Worm (Caenorhabditis elegans) whole organism, midembryonic: Measurements from ENCODE around the gene rmh-2.

Experiments
- T22C8.4 ChIP-seq: fragments of 200-800 bp; sonication (Bioruptor generic); IDR thresholded peaks from 2 replicates; pipeline ENCODE4 v1.3.6; 2022; ENCODE audit warnings: missing genetic modification characterization, missing compliant biosample characterization
- klf-2 ChIP-seq: fragments of 200-800 bp; sonication (Bioruptor generic); conservative IDR thresholded peaks from 2 replicates; pipeline ENCODE4 v1.3.6; 2022; ENCODE audit warnings: missing genetic modification reagents, missing genetic modification characterization, missing compliant biosample characterization
- ref-1 ChIP-seq: fragments of 200-800 bp; sonication (Bioruptor generic); conservative IDR thresholded peaks from 2 replicates; pipeline ENCODE4 v1.3.6; 2022; ENCODE audit warnings: missing genetic modification reagents, missing genetic modification characterization, missing compliant biosample characterization
- ztf-29 ChIP-seq: fragments of 200-800 bp; sonication (Bioruptor generic); IDR thresholded peaks from 2 replicates; pipeline ENCODE4 v1.3.6; 2022; ENCODE audit warnings: missing genetic modification reagents, missing genetic modification characterization, missing compliant biosample characterization

- TF ChIP-seq ref-1 (GFP tag; lab: Robert Waterston, UW) (no peak), T22C8.4 (no peak), ztf-29 (GFP tag; lab: Robert Waterston, UW) (no peak), klf-2 (GFP tag; lab: Robert Waterston, UW) (no peak)
Observed at ce11 chrV:9889629-9890028, 40.9 kb downstream of the rmh-2 start, which contains the start of gene fshr-1.
